Fruit fly (Drosophila melanogaster) whole organism, embryonic: ENCODE measurements around the gene cerv.
A peak's percentile ranks its signal among the peaks of the same experiment; 100 is the strongest.

Source experiments
- CG11085 ChIP-seq: fragments of 200-800 bp; sonication (Bioruptor generic); IDR thresholded peaks from 2 replicates; pipeline ENCODE4 v1.3.6; 2022; ENCODE audit warnings: missing biosample characterization, missing genetic modification characterization
- CG11093 ChIP-seq: fragments of 200-800 bp; sonication (Bioruptor generic); IDR thresholded peaks from 3 replicates; pipeline ENCODE4 v1.3.6; 2022; ENCODE audit warnings: missing biosample characterization, missing genetic modification characterization
- CG11247 ChIP-seq: fragments of 200-800 bp; sonication (Bioruptor generic); IDR thresholded peaks from 2 replicates; pipeline ENCODE4 v1.3.6; 2022; ENCODE audit warnings: missing biosample characterization, missing genetic modification characterization
- CG11560 ChIP-seq: fragments of 200-800 bp; sonication (Bioruptor generic); IDR thresholded peaks from 3 replicates; pipeline ENCODE4 v1.3.6; 2022; ENCODE audit warnings: missing biosample characterization, missing genetic modification characterization
- CG12104 ChIP-seq: fragments of 200-800 bp; sonication (Bioruptor generic); optimal IDR thresholded peaks from 3 replicates; lab custom pipeline; 2016; ENCODE audit warnings: missing biosample characterization, missing genetic modification characterization
- CG12299 ChIP-seq: fragments of 200-800 bp; sonication (Bioruptor generic); optimal IDR thresholded peaks from 2 replicates; lab custom pipeline; 2018; ENCODE audit warnings: missing biosample characterization, mild to moderate bottlenecking, missing genetic modification characterization
- CG15073 ChIP-seq: fragments of 200-800 bp; sonication (Bioruptor generic); optimal IDR thresholded peaks from 2 replicates; lab custom pipeline; 2016; ENCODE audit warnings: missing biosample characterization, missing genetic modification characterization
- CG15269 ChIP-seq: fragments of 200-800 bp; sonication (Bioruptor generic); optimal IDR thresholded peaks from 2 replicates; lab custom pipeline; 2018; ENCODE audit warnings: missing biosample characterization, mild to moderate bottlenecking, missing genetic modification characterization, moderate library complexity
- CG15601 ChIP-seq: fragments of 200-800 bp; sonication (Bioruptor generic); optimal IDR thresholded peaks from 3 replicates; lab custom pipeline; 2019; ENCODE audit warnings: missing biosample characterization, mild to moderate bottlenecking, missing genetic modification characterization, moderate library complexity
- CG17361 ChIP-seq: fragments of 200-800 bp; sonication (Bioruptor generic); IDR thresholded peaks from 3 replicates; pipeline ENCODE4 v1.3.6; 2022; ENCODE audit warnings: missing biosample characterization, missing genetic modification characterization
- CG18476 ChIP-seq: fragments of 200-800 bp; sonication (Bioruptor generic); optimal IDR thresholded peaks from 2 replicates; lab custom pipeline; 2016; ENCODE audit warnings: missing biosample characterization, mild to moderate bottlenecking, missing genetic modification characterization
- CG32767 ChIP-seq: fragments of 200-800 bp; sonication (Bioruptor generic); IDR thresholded peaks from 2 replicates; pipeline ENCODE4 v1.3.6; 2022; ENCODE audit warnings: missing biosample characterization, missing genetic modification characterization
- CG33213 ChIP-seq: fragments of 200-800 bp; sonication (Bioruptor generic); optimal IDR thresholded peaks from 3 replicates; lab custom pipeline; 2016; ENCODE audit warnings: missing biosample characterization, missing genetic modification characterization
- CG3726 ChIP-seq: fragments of 200-800 bp; sonication (Bioruptor generic); IDR thresholded peaks from 3 replicates; pipeline ENCODE4, ENCODE4 v1.3.6; 2022; ENCODE audit warnings: missing biosample characterization, missing genetic modification characterization
- CG3847 ChIP-seq: fragments of 200-800 bp; sonication (Bioruptor generic); IDR thresholded peaks from 2 replicates; pipeline ENCODE4 v1.3.6; 2022; ENCODE audit warnings: missing biosample characterization, missing genetic modification characterization
- CG5245 ChIP-seq: fragments of 200-800 bp; sonication (Bioruptor generic); optimal IDR thresholded peaks from 3 replicates; lab custom pipeline; 2016; ENCODE audit warnings: missing biosample characterization, missing genetic modification characterization
- CG5953 ChIP-seq: fragments of 200-800 bp; sonication (Bioruptor generic); IDR thresholded peaks from 2 replicates; pipeline ENCODE4 v1.3.6; 2022; ENCODE audit warnings: missing biosample characterization, missing genetic modification characterization
- CG7963 ChIP-seq: fragments of 200-800 bp; sonication (Bioruptor generic); IDR thresholded peaks from 3 replicates; pipeline ENCODE4 v1.3.6; 2022; ENCODE audit warnings: missing biosample characterization, missing genetic modification characterization; ENCODE audit not compliant: partially characterized antibody
- CG9609 ChIP-seq: fragments of 200-800 bp; sonication (Bioruptor generic); optimal IDR thresholded peaks from 3 replicates; lab custom pipeline; 2016; ENCODE audit warnings: missing biosample characterization, missing genetic modification characterization
- D ChIP-seq, 2 experiments: fragments of 200-800 bp in 1 of 2; fragments of >200 bp in 1 of 2; sonication (Bioruptor generic) in 1 of 2; optimal IDR thresholded peaks; 2 replicates in 1 of 2; 3 replicates in 1 of 2; lab custom pipeline; 2017; ENCODE audit warnings: mild to moderate bottlenecking in 1 of 2, missing biosample characterization in 1 of 2, missing genetic modification characterization in 1 of 2, missing genetic modification reagents in 1 of 2
- Doc3 ChIP-seq: fragments of 200-800 bp; sonication (Bioruptor generic); IDR thresholded peaks from 3 replicates; pipeline ENCODE4 v1.3.6; 2022; ENCODE audit warnings: missing biosample characterization, missing genetic modification characterization; ENCODE audit not compliant: partially characterized antibody
- Dp ChIP-seq: fragments of 200-800 bp; sonication (Bioruptor generic); optimal IDR thresholded peaks from 2 replicates; lab custom pipeline; 2018; ENCODE audit warnings: missing biosample characterization, mild to moderate bottlenecking, missing genetic modification characterization, moderate library complexity
- Dref ChIP-seq: fragments of 200-800 bp; sonication (Bioruptor generic); IDR thresholded peaks from 2 replicates; pipeline ENCODE4 v1.3.6; 2022; ENCODE audit warnings: missing biosample characterization, missing genetic modification characterization
- Ets97D ChIP-seq: fragments of 200-800 bp; sonication (Bioruptor generic); optimal IDR thresholded peaks from 3 replicates; lab custom pipeline; 2016; ENCODE audit warnings: missing biosample characterization, missing genetic modification characterization
- Fer1 ChIP-seq: fragments of 200-800 bp; sonication (Bioruptor generic); optimal IDR thresholded peaks from 2 replicates; lab custom pipeline; 2017; ENCODE audit warnings: missing biosample characterization, mild to moderate bottlenecking, missing genetic modification characterization
- Kr ChIP-seq: fragments of 200-800 bp; sonication (Bioruptor generic); optimal IDR thresholded peaks from 2 replicates; lab custom pipeline; 2017; ENCODE audit warnings: missing biosample characterization, mild to moderate bottlenecking, missing genetic modification characterization
- Mad ChIP-seq: fragments of 200-800 bp; sonication (Bioruptor generic); optimal IDR thresholded peaks from 2 replicates; lab custom pipeline; 2016; ENCODE audit warnings: missing biosample characterization, missing genetic modification characterization
- Side ChIP-seq: fragments of 200-800 bp; sonication (Bioruptor generic); optimal IDR thresholded peaks from 2 replicates; lab custom pipeline; 2016; ENCODE audit warnings: missing biosample characterization, missing genetic modification characterization
- Sry-β ChIP-seq: fragments of 200-800 bp; sonication (Bioruptor generic); optimal IDR thresholded peaks from 2 replicates; lab custom pipeline; 2018; ENCODE audit warnings: missing biosample characterization, mild to moderate bottlenecking, missing genetic modification characterization, moderate library complexity
- Taf1 ChIP-seq: fragments of 200-800 bp; sonication (Bioruptor generic); IDR thresholded peaks from 2 replicates; pipeline ENCODE4 v1.3.6; 2022; ENCODE audit warnings: missing biosample characterization, missing genetic modification characterization
- Xrp1 ChIP-seq: fragments of 200-800 bp; sonication (Bioruptor generic); IDR thresholded peaks from 2 replicates; pipeline ENCODE4 v1.3.6; 2022; ENCODE audit warnings: missing biosample characterization, missing genetic modification characterization
- ash1 ChIP-seq: fragments of 200-800 bp; sonication (Bioruptor generic); optimal IDR thresholded peaks from 2 replicates; lab custom pipeline; 2018; ENCODE audit warnings: missing biosample characterization, mild to moderate bottlenecking, missing genetic modification characterization
- bowl ChIP-seq: fragments of 200-800 bp; sonication (Bioruptor generic); IDR thresholded peaks from 2 replicates; pipeline ENCODE4 v1.3.6; 2022; ENCODE audit warnings: missing biosample characterization, missing genetic modification characterization
- dm ChIP-seq: fragments of 200-800 bp; sonication (Bioruptor generic); optimal IDR thresholded peaks from 3 replicates; lab custom pipeline; 2016; ENCODE audit warnings: missing biosample characterization, missing genetic modification characterization
- dpn ChIP-seq, 2 experiments: fragments of 200-800 bp; sonication (Bioruptor generic); optimal IDR thresholded peaks; 3 replicates each; lab custom pipeline; 2016; ENCODE audit warnings: missing biosample characterization in 2 of 2, missing genetic modification characterization in 2 of 2
- eyg ChIP-seq: fragments of 200-800 bp; sonication (Bioruptor generic); optimal IDR thresholded peaks from 3 replicates; lab custom pipeline; 2016; ENCODE audit warnings: missing biosample characterization, missing genetic modification characterization
- fd3F ChIP-seq: fragments of 200-800 bp; sonication (Bioruptor generic); optimal IDR thresholded peaks from 2 replicates; lab custom pipeline; 2018; ENCODE audit warnings: missing biosample characterization, mild to moderate bottlenecking, missing genetic modification characterization, moderate library complexity
- gcm2 ChIP-seq: fragments of 200-800 bp; sonication (Bioruptor generic); optimal IDR thresholded peaks from 2 replicates; lab custom pipeline; 2016; ENCODE audit warnings: missing biosample characterization, missing genetic modification characterization
- hb ChIP-seq: fragments of 200-800 bp; sonication (Bioruptor generic); IDR thresholded peaks from 3 replicates; pipeline ENCODE4 v1.3.6; 2022; ENCODE audit warnings: missing biosample characterization, missing genetic modification characterization; ENCODE audit not compliant: partially characterized antibody
- ken ChIP-seq: fragments of 200-800 bp; sonication (Bioruptor generic); IDR thresholded peaks from 3 replicates; pipeline ENCODE4 v1.3.6; 2022; ENCODE audit warnings: missing biosample characterization, missing genetic modification characterization
- nau ChIP-seq: fragments of 200-800 bp; sonication (Bioruptor generic); optimal IDR thresholded peaks from 3 replicates; lab custom pipeline; 2017; ENCODE audit warnings: missing biosample characterization, mild to moderate bottlenecking, missing genetic modification characterization, missing genetic modification reagents
- nerfin-1 ChIP-seq: fragments of 200-800 bp; sonication (Bioruptor generic); optimal IDR thresholded peaks from 3 replicates; lab custom pipeline; 2019; ENCODE audit warnings: missing biosample characterization, mild to moderate bottlenecking, missing genetic modification characterization, moderate library complexity
- prd ChIP-seq, 3 experiments: fragments of >200 bp in 2 of 3; fragments of 200-800 bp in 1 of 3; sonication (Bioruptor generic) in 1 of 3; optimal IDR thresholded peaks in 2 of 3; IDR thresholded peaks in 1 of 3; 2 replicates in 2 of 3; 3 replicates in 1 of 3; pipeline versions ENCODE4 v1.3.6 to Lab custom; 2017 to 2022; ENCODE audit warnings: missing biosample characterization in 1 of 3, missing genetic modification characterization in 1 of 3
- psq ChIP-seq: fragments of 200-800 bp; sonication (Bioruptor generic); optimal IDR thresholded peaks from 2 replicates; lab custom pipeline; 2017; ENCODE audit warnings: missing biosample characterization, missing genetic modification characterization
- rib ChIP-seq: fragments of 200-800 bp; sonication (Bioruptor generic); IDR thresholded peaks from 2 replicates; pipeline ENCODE4 v1.3.6; 2022; ENCODE audit warnings: missing biosample characterization, missing genetic modification characterization
- row ChIP-seq: fragments of 200-800 bp; sonication (Bioruptor generic); IDR thresholded peaks from 3 replicates; pipeline ENCODE4 v1.3.6; 2022; ENCODE audit warnings: missing biosample characterization, missing genetic modification characterization
- so ChIP-seq: fragments of 200-800 bp; sonication (Bioruptor generic); IDR thresholded peaks from 3 replicates; pipeline ENCODE4 v1.3.6; 2022; ENCODE audit warnings: missing biosample characterization, missing genetic modification characterization
- sr ChIP-seq: fragments of 200-800 bp; sonication (Bioruptor generic); IDR thresholded peaks from 3 replicates; pipeline ENCODE4 v1.3.6; 2022; ENCODE audit warnings: missing biosample characterization, missing genetic modification characterization
- twi ChIP-seq: fragments of 200-800 bp; optimal IDR thresholded peaks from 2 replicates; lab custom pipeline; 2019; ENCODE audit warnings: missing biosample characterization, mild to moderate bottlenecking, missing genetic modification characterization, moderate library complexity
- yki ChIP-seq: fragments of >200 bp; optimal IDR thresholded peaks from 3 replicates; lab custom pipeline; 2018
- zf30C ChIP-seq: fragments of 200-800 bp; sonication (Bioruptor generic); optimal IDR thresholded peaks from 3 replicates; lab custom pipeline; 2018; ENCODE audit warnings: missing biosample characterization, mild to moderate bottlenecking, missing genetic modification characterization

The cerv gene

DNA sequence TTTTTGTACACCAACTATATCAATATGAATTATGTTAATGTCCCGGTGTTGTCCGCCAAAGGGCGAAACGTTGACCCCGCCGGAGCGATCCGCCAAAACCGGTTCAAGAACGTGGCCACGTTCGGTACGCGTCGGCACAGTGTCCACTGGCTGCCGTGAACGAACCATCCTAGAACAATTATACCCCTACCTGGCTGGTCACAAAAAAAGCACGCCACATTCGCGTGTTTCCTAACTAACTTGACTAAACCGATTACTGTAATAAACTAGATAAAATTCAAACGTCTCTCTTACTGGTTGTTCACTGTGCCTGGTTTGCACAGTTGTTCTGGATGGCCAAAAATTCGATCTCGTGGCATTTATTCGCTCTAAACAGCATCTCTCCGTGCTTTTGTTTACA lies 1.6 kb upstream of the cerv start (continued):
- TF ChIP-seq CG5245 (GFP tag; lab: Kevin White, UChicago) (peak; percentile 92), prd (optimal IDR thresholded peaks at IDR 0.05; lab: Kevin White, UChicago) (no peak), prd (GFP tag; IDR thresholded peaks at IDR 0.05; lab: Robert Waterston, UW) (peak; percentile 96), CG11247 (GFP tag; lab: Robert Waterston, UW) (peak; percentile 93), CG5953 (GFP tag; lab: Robert Waterston, UW) (peak; percentile 84), Sry-β (GFP tag; lab: Kevin White, UChicago) (peak; percentile 21), Doc3 (GFP tag; lab: Robert Waterston, UW) (no peak), bowl (GFP tag; lab: Robert Waterston, UW) (peak; percentile 82), CG18476 (GFP tag; lab: Kevin White, UChicago) (peak; percentile 81), Dref (GFP tag; lab: Robert Waterston, UW) (peak; percentile 39; the same call in 1 of the 2 replicates), CG3847 (GFP tag; lab: Robert Waterston, UW) (peak; percentile 94), CG12299 (tag; lab: Kevin White, UChicago) (peak; percentile 82), psq (GFP tag; lab: Kevin White, UChicago) (peak; percentile 28), row (GFP tag; lab: Robert Waterston, UW) (peak; percentile 94), hb (GFP tag; lab: Robert Waterston, UW) (no peak), CG17361 (GFP tag; lab: Robert Waterston, UW) (peak; percentile 86), Fer1 (GFP tag; lab: Kevin White, UChicago) (peak; percentile 91), CG32767 (GFP tag; lab: Robert Waterston, UW) (peak; percentile 76; the same call in 1 of the 2 replicates), dpn (GFP tag; optimal IDR thresholded peaks at IDR 0.05; lab: Kevin White, UChicago) (peak; percentile 93 to 96), nau (no peak), D (optimal IDR thresholded peaks at IDR 0.05; lab: Kevin White, UChicago) (no peak), D (GFP tag; optimal IDR thresholded peaks at IDR 0.05; lab: Kevin White, UChicago) (peak; percentile 87), Side (GFP tag; lab: Kevin White, UChicago) (peak; percentile 94), ken (GFP tag; lab: Robert Waterston, UW) (peak; percentile 91), Taf1 (GFP tag; lab: Robert Waterston, UW) (peak; percentile 93), zf30C (no peak), nerfin-1 (peak; percentile 73), CG11085 (GFP tag; lab: Robert Waterston, UW) (peak; percentile 89), Dp (GFP tag; lab: Kevin White, UChicago) (no peak), CG9609 (GFP tag; lab: Kevin White, UChicago) (peak; percentile 90), twi (tag; lab: Kevin White, UChicago) (peak; percentile 80), dm (peak; percentile 85), rib (GFP tag; lab: Robert Waterston, UW) (peak; percentile 95), CG11560 (peak; percentile 75), CG15269 (peak; percentile 94), fd3F (GFP tag; lab: Kevin White, UChicago) (peak; percentile 89), CG15073 (GFP tag; lab: Kevin White, UChicago) (peak; percentile 23), CG11093 (peak; percentile 83; the same call in 2 of the 3 replicates), so (GFP tag; lab: Robert Waterston, UW) (peak; percentile 90), Xrp1 (peak; percentile 94), ash1 (peak; percentile 72), sr (peak; percentile 63; the same call in 1 of the 3 replicates), yki (lab: Kevin White, UChicago) (no peak), CG12104 (peak; percentile 86), CG7963 (GFP tag; lab: Robert Waterston, UW) (no peak), Ets97D (GFP tag; lab: Kevin White, UChicago) (peak; percentile 58), Mad (GFP tag; lab: Kevin White, UChicago) (peak; percentile 92), CG33213 (GFP tag; lab: Kevin White, UChicago) (peak; percentile 86), eyg (peak; percentile 84), CG15601 (peak; percentile 85), gcm2 (GFP tag; lab: Kevin White, UChicago) (peak; percentile 77), CG3726 (peak; percentile 68; the same call in 1 of the 3 replicates), Kr (GFP tag; lab: Kevin White, UChicago) (no peak)
